Worm (Caenorhabditis elegans) whole organism, L4 larva: ENCODE measurements around the gene C05D11.13.

Source experiments
- attf-4 ChIP-seq: sonication (generic microtip); optimal IDR thresholded peaks from 3 replicates; lab custom pipeline; 2017; ENCODE audit warnings: missing biosample characterization, missing genetic modification characterization
- daf-12 ChIP-seq: fragments of 150-350 bp; optimal IDR thresholded peaks from 2 replicates; lab custom pipeline; 2014; ENCODE audit warnings: missing biosample characterization, missing genetic modification reagents, missing genetic modification characterization
- fos-1 ChIP-seq: fragments of 150-350 bp; optimal IDR thresholded peaks from 2 replicates; lab custom pipeline; 2014; ENCODE audit warnings: missing biosample characterization, missing genetic modification characterization
- jun-1 ChIP-seq: fragments of 150-350 bp; optimal IDR thresholded peaks from 2 replicates; lab custom pipeline; 2014; ENCODE audit warnings: missing biosample characterization, missing genetic modification reagents, missing genetic modification characterization
- mes-2 ChIP-seq: sonication (generic microtip); optimal IDR thresholded peaks from 2 replicates; lab custom pipeline; 2016; ENCODE audit warnings: missing genotype, mild to moderate bottlenecking, missing genetic modification characterization, missing compliant biosample characterization; ENCODE audit not compliant: poor library complexity, severe bottlenecking
- nhr-10 ChIP-seq: fragments of 150-350 bp; optimal IDR thresholded peaks from 2 replicates; lab custom pipeline; 2014; ENCODE audit warnings: missing biosample characterization, missing genetic modification characterization
- nhr-41 ChIP-seq: fragments of 200-800 bp; sonication (Bioruptor generic); IDR thresholded peaks from 2 replicates; pipeline ENCODE4 v1.3.6; 2022; ENCODE audit warnings: missing genetic modification reagents, missing genetic modification characterization, missing compliant biosample characterization
- snpc-4 ChIP-seq: fragments of 150-350 bp; optimal IDR thresholded peaks from 2 replicates; lab custom pipeline; 2014; ENCODE audit warnings: missing biosample characterization, missing genetic modification characterization
- zag-1 ChIP-seq: fragments of 150-350 bp; optimal IDR thresholded peaks from 2 replicates; lab custom pipeline; 2014; ENCODE audit warnings: missing biosample characterization, missing genetic modification characterization

DNA sequence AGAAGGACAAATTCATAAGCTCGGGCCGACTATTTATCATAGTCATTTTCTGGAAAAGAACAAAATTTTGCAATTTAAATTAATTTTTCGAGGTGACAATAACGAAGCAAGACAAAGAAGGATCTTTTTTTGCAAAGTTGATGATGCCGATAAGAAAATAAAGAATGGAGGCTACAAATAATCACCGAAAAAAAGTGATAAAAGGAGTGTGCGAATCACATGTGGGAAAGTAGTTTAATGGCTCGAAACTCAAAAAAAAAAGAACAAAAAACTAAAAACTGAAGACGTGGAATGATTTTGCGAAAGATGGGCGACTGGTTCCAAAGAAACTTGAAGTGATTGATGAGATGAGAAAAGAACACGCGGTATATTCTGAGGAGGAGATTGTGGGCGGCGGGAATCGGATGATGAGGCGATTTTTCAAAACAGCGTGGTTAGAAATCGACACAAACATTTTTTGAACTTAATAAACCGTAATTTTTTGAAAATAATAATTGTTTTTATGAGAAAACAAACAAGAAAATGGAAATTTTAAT is 24.9 kb downstream of the C05D11.13 start, which contains the start of gene atgl-1:
- TF ChIP-seq nhr-10 (tag; lab: Kevin White, UChicago) (no peak), attf-4 (tag; lab: Kevin White, UChicago) (no peak), snpc-4 (tag; lab: Kevin White, UChicago) (no peak), zag-1 (tag; lab: Kevin White, UChicago) (no peak), jun-1 (tag; lab: Kevin White, UChicago) (no peak), fos-1 (no peak), nhr-41 (GFP tag; lab: Robert Waterston, UW) (no peak), daf-12 (tag; lab: Kevin White, UChicago) (no peak), mes-2 (tag; lab: Kevin White, UChicago) (no peak)
